Fruit fly (Drosophila melanogaster) whole organism, embryonic: Measurements from ENCODE around the gene ich.

Source experiments
- Aef1 ChIP-seq: fragments of 200-800 bp; sonication (Bioruptor generic); IDR thresholded peaks from 3 replicates; pipeline ENCODE4 v1.3.6; 2022; ENCODE audit warnings: missing biosample characterization, missing genetic modification characterization
- BEAF-32 ChIP-seq: fragments of 200-800 bp; sonication (Bioruptor generic); optimal IDR thresholded peaks from 3 replicates; lab custom pipeline; 2017; ENCODE audit warnings: missing biosample characterization, missing genetic modification characterization, mild to moderate bottlenecking, moderate library complexity, missing genetic modification reagents
- BtbVII ChIP-seq: fragments of 200-800 bp; sonication (Bioruptor generic); optimal IDR thresholded peaks from 3 replicates; lab custom pipeline; 2017; ENCODE audit warnings: missing biosample characterization, mild to moderate bottlenecking, missing genetic modification characterization
- CG11696 ChIP-seq: fragments of 200-800 bp; sonication (Bioruptor generic); IDR thresholded peaks from 2 replicates; pipeline ENCODE4 v1.3.6; 2022; ENCODE audit warnings: missing biosample characterization, missing genetic modification characterization
- CG11723 ChIP-seq: fragments of 200-800 bp; sonication (Bioruptor generic); optimal IDR thresholded peaks from 2 replicates; lab custom pipeline; 2017; ENCODE audit warnings: missing biosample characterization, mild to moderate bottlenecking, missing genetic modification characterization
- CG12659 ChIP-seq: fragments of 200-800 bp; sonication (Bioruptor generic); optimal IDR thresholded peaks from 3 replicates; lab custom pipeline; 2017; ENCODE audit warnings: mild to moderate bottlenecking, missing biosample characterization, missing genetic modification reagents, missing genetic modification characterization
- CG12744 ChIP-seq: fragments of 200-800 bp; sonication (Bioruptor generic); optimal IDR thresholded peaks from 2 replicates; lab custom pipeline; 2016; ENCODE audit warnings: missing biosample characterization, missing genetic modification characterization
- CG13287 ChIP-seq: fragments of 200-800 bp; sonication (Bioruptor generic); IDR thresholded peaks from 2 replicates; pipeline ENCODE4 v1.3.6; 2022; ENCODE audit warnings: missing biosample characterization, missing genetic modification characterization; ENCODE audit not compliant: partially characterized antibody
- CG17912 ChIP-seq: fragments of 200-800 bp; sonication (Bioruptor generic); optimal IDR thresholded peaks from 2 replicates; lab custom pipeline; 2018; ENCODE audit warnings: missing biosample characterization, mild to moderate bottlenecking, missing genetic modification characterization
- CG18619 ChIP-seq: fragments of 200-800 bp; sonication (Bioruptor generic); optimal IDR thresholded peaks from 3 replicates; lab custom pipeline; 2017; ENCODE audit warnings: missing biosample characterization, mild to moderate bottlenecking, missing genetic modification characterization
- CG2116 ChIP-seq: fragments of 200-800 bp; sonication (Bioruptor generic); optimal IDR thresholded peaks from 3 replicates; lab custom pipeline; 2018; ENCODE audit warnings: missing biosample characterization, mild to moderate bottlenecking, missing genetic modification characterization
- CG2129 ChIP-seq: fragments of 200-800 bp; sonication (Bioruptor generic); IDR thresholded peaks from 2 replicates; pipeline ENCODE4 v1.3.6; 2022; ENCODE audit warnings: missing biosample characterization, missing genetic modification characterization; ENCODE audit not compliant: partially characterized antibody
- CG2202 ChIP-seq: fragments of 200-800 bp; sonication (Bioruptor generic); optimal IDR thresholded peaks from 2 replicates; lab custom pipeline; 2018; ENCODE audit warnings: missing biosample characterization, mild to moderate bottlenecking, missing genetic modification characterization
- CG2712 ChIP-seq: fragments of 200-800 bp; optimal IDR thresholded peaks from 3 replicates; lab custom pipeline; 2019; ENCODE audit warnings: missing biosample characterization, mild to moderate bottlenecking, missing genetic modification characterization, moderate library complexity
- CG3838 ChIP-seq: fragments of 200-800 bp; sonication (Bioruptor generic); optimal IDR thresholded peaks from 3 replicates; lab custom pipeline; 2016; ENCODE audit warnings: missing biosample characterization, missing genetic modification characterization
- CG42726 ChIP-seq: fragments of 200-800 bp; sonication (Bioruptor generic); IDR thresholded peaks from 2 replicates; pipeline ENCODE4 v1.3.6; 2022; ENCODE audit warnings: missing biosample characterization, missing genetic modification characterization; ENCODE audit not compliant: partially characterized antibody
- CG4328 ChIP-seq: fragments of 200-800 bp; sonication (Bioruptor generic); optimal IDR thresholded peaks from 3 replicates; lab custom pipeline; 2017; ENCODE audit warnings: missing biosample characterization, missing genetic modification reagents, missing genetic modification characterization
- CG4404 ChIP-seq: fragments of 200-800 bp; sonication (Bioruptor generic); IDR thresholded peaks from 2 replicates; pipeline ENCODE4 v1.3.6; 2022; ENCODE audit warnings: missing biosample characterization, missing genetic modification characterization
- CG4707 ChIP-seq: fragments of 200-800 bp; sonication (Bioruptor generic); optimal IDR thresholded peaks from 2 replicates; lab custom pipeline; 2018; ENCODE audit warnings: missing biosample characterization, mild to moderate bottlenecking, missing genetic modification characterization, moderate library complexity
- Dek ChIP-seq: fragments of 200-800 bp; sonication (Bioruptor generic); optimal IDR thresholded peaks from 3 replicates; lab custom pipeline; 2019; ENCODE audit warnings: missing biosample characterization, mild to moderate bottlenecking, missing genetic modification characterization, moderate library complexity
- Doc3 ChIP-seq: fragments of 200-800 bp; sonication (Bioruptor generic); IDR thresholded peaks from 3 replicates; pipeline ENCODE4 v1.3.6; 2022; ENCODE audit warnings: missing biosample characterization, missing genetic modification characterization; ENCODE audit not compliant: partially characterized antibody
- Gsc ChIP-seq: fragments of 200-800 bp; sonication (Bioruptor generic); IDR thresholded peaks from 2 replicates; pipeline ENCODE4 v1.3.6; 2022; ENCODE audit warnings: missing biosample characterization, missing genetic modification characterization
- HLH4C ChIP-seq: fragments of 200-800 bp; sonication (Bioruptor generic); IDR thresholded peaks from 3 replicates; pipeline ENCODE4 v1.3.6; 2022; ENCODE audit warnings: missing biosample characterization, missing genetic modification characterization; ENCODE audit not compliant: partially characterized antibody
- HmgZ ChIP-seq: fragments of 200-800 bp; sonication (Bioruptor generic); optimal IDR thresholded peaks from 2 replicates; lab custom pipeline; 2018; ENCODE audit warnings: missing biosample characterization, mild to moderate bottlenecking, missing genetic modification characterization
- Mad ChIP-seq: fragments of 200-800 bp; sonication (Bioruptor generic); optimal IDR thresholded peaks from 2 replicates; lab custom pipeline; 2016; ENCODE audit warnings: missing biosample characterization, missing genetic modification characterization
- Mrtf ChIP-seq: fragments of 200-800 bp; sonication (Bioruptor generic); IDR thresholded peaks from 3 replicates; pipeline ENCODE4 v1.3.6; 2022; ENCODE audit warnings: missing biosample characterization, missing genetic modification characterization
- Nf-YB ChIP-seq: fragments of 200-800 bp; sonication (Bioruptor generic); optimal IDR thresholded peaks from 3 replicates; lab custom pipeline; 2019; ENCODE audit warnings: missing biosample characterization, mild to moderate bottlenecking, missing genetic modification characterization, moderate library complexity
- Opbp ChIP-seq: fragments of 200-800 bp; sonication (Bioruptor generic); IDR thresholded peaks from 3 replicates; pipeline ENCODE4 v1.3.6; 2022; ENCODE audit warnings: missing biosample characterization, missing genetic modification characterization; ENCODE audit not compliant: partially characterized antibody
- Poxn ChIP-seq: fragments of 200-800 bp; sonication (Bioruptor generic); IDR thresholded peaks from 2 replicates; pipeline ENCODE4 v1.3.6; 2022; ENCODE audit warnings: missing biosample characterization, missing genetic modification characterization
- Tbp ChIP-seq: fragments of >200 bp; optimal IDR thresholded peaks from 2 replicates; lab custom pipeline; 2018; ENCODE audit warnings: missing biosample characterization, missing genetic modification characterization
- ato ChIP-seq: fragments of 200-800 bp; sonication (Bioruptor generic); IDR thresholded peaks from 2 replicates; pipeline ENCODE4 v1.3.6; 2022; ENCODE audit warnings: missing biosample characterization, missing genetic modification characterization; ENCODE audit not compliant: partially characterized antibody
- bbx ChIP-seq: fragments of 200-800 bp; sonication (Bioruptor generic); IDR thresholded peaks from 2 replicates; pipeline ENCODE4 v1.3.6; 2022; ENCODE audit warnings: missing biosample characterization, missing genetic modification characterization; ENCODE audit not compliant: partially characterized antibody
- chinmo ChIP-seq: fragments of 200-800 bp; sonication (Bioruptor generic); IDR thresholded peaks from 4 replicates; pipeline ENCODE4 v1.3.6; 2022; ENCODE audit warnings: missing biosample characterization, missing genetic modification characterization; ENCODE audit not compliant: partially characterized antibody
- crol ChIP-seq: fragments of 200-800 bp; sonication (Bioruptor generic); IDR thresholded peaks from 2 replicates; pipeline ENCODE4 v1.3.6; 2022; ENCODE audit warnings: missing biosample characterization, missing genetic modification characterization
- da ChIP-seq: fragments of 200-800 bp; sonication (Bioruptor generic); optimal IDR thresholded peaks from 2 replicates; lab custom pipeline; 2016; ENCODE audit warnings: missing biosample characterization, missing genetic modification characterization
- dan ChIP-seq: fragments of 200-800 bp; sonication (Bioruptor generic); IDR thresholded peaks from 2 replicates; pipeline ENCODE4 v1.3.6; 2022; ENCODE audit warnings: missing biosample characterization, missing genetic modification characterization
- gce ChIP-seq: fragments of 200-800 bp; sonication (Bioruptor generic); IDR thresholded peaks from 3 replicates; pipeline ENCODE4 v1.3.6; 2022; ENCODE audit warnings: missing biosample characterization, missing genetic modification characterization
- gem ChIP-seq: fragments of 200-800 bp; sonication (Bioruptor generic); optimal IDR thresholded peaks from 2 replicates; lab custom pipeline; 2019; ENCODE audit warnings: missing biosample characterization, mild to moderate bottlenecking, missing genetic modification characterization, moderate library complexity
- hbn ChIP-seq: fragments of 200-800 bp; sonication (Bioruptor generic); IDR thresholded peaks from 2 replicates; pipeline ENCODE4 v1.3.6; 2022; ENCODE audit warnings: missing biosample characterization, missing genetic modification characterization; ENCODE audit not compliant: partially characterized antibody
- jumu ChIP-seq: fragments of 200-800 bp; sonication (Bioruptor generic); optimal IDR thresholded peaks from 3 replicates; lab custom pipeline; 2016; ENCODE audit warnings: missing biosample characterization, missing genetic modification characterization
- phol ChIP-seq: fragments of 200-800 bp; sonication (Bioruptor generic); optimal IDR thresholded peaks from 3 replicates; lab custom pipeline; 2018; ENCODE audit warnings: missing biosample characterization, mild to moderate bottlenecking, missing genetic modification characterization, moderate library complexity
- pros ChIP-seq: fragments of 200-800 bp; sonication (Bioruptor generic); optimal IDR thresholded peaks from 3 replicates; lab custom pipeline; 2019; ENCODE audit warnings: missing biosample characterization, mild to moderate bottlenecking, missing genetic modification characterization, moderate library complexity
- slou ChIP-seq: fragments of 200-800 bp; sonication (Bioruptor generic); optimal IDR thresholded peaks from 3 replicates; lab custom pipeline; 2016; ENCODE audit warnings: missing biosample characterization, missing genetic modification characterization
- sqz ChIP-seq: fragments of 200-800 bp; sonication (Bioruptor generic); optimal IDR thresholded peaks from 3 replicates; lab custom pipeline; 2018; ENCODE audit warnings: missing biosample characterization, mild to moderate bottlenecking, missing genetic modification characterization
- stc ChIP-seq: fragments of 200-800 bp; sonication (Bioruptor generic); IDR thresholded peaks from 2 replicates; pipeline ENCODE4 v1.3.6; 2022; ENCODE audit warnings: missing biosample characterization, missing genetic modification characterization
- tx ChIP-seq: fragments of 200-800 bp; sonication (Bioruptor generic); optimal IDR thresholded peaks from 2 replicates; lab custom pipeline; 2016; ENCODE audit warnings: missing biosample characterization, missing genetic modification characterization
- vnd ChIP-seq: fragments of 200-800 bp; sonication (Bioruptor generic); IDR thresholded peaks from 3 replicates; pipeline ENCODE4 v1.3.6; 2022; ENCODE audit warnings: missing biosample characterization, missing genetic modification characterization; ENCODE audit not compliant: partially characterized antibody
- zen2 ChIP-seq: fragments of 200-800 bp; sonication (Bioruptor generic); IDR thresholded peaks from 3 replicates; pipeline ENCODE4 v1.3.6; 2022; ENCODE audit warnings: missing biosample characterization, missing genetic modification characterization; ENCODE audit not compliant: partially characterized antibody

Gene ich

DNA sequence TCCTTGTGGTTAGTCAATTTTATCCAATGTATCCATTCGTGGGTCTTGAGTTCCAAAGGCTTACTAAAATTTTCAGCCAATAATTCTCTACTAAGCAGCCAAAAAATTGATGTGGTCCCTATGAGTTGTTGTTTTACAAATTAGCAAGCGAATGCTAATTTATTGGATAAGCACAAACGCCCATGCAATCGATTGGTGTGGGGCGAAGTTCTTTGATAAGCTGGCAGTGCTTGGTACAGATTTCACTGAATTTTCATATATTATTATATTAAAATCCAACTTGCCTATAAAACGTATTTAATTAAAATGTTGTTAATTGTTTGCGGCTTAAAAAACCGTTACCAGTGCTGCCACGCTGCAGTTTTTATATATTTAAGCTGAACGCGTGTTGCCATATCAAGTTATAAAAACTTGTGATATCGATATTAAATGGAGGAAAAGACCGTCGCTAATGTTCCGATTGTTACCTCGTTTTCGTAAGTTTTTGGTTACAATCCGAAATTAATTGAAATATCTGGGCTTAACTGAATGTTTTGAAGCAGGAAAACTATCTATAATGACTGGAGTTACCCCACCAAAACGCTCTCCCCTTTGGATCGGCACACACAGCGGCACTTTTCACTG lies 40.9 kb upstream of the ich start, which contains the start of the genes CG31100 and CG11980 (continued):
- TF ChIP-seq CG13287, result peak; percentile 89
- TF ChIP-seq sqz (GFP tag; lab: Kevin White, UChicago), result no peak
- TF ChIP-seq slou, result no peak
- no peak for TF ChIP-seq tx (GFP tag; lab: Kevin White, UChicago)
- TF ChIP-seq vnd, result peak; percentile 42; the same call in 1 of the 3 replicates
- TF ChIP-seq CG2712 (tag; lab: Kevin White, UChicago), result peak; percentile 46
- peak; percentile 62 for TF ChIP-seq CG2116 (GFP tag; lab: Kevin White, UChicago)
- no peak for TF ChIP-seq stc (GFP tag; lab: Robert Waterston, UW)
- peak; percentile 61 for TF ChIP-seq CG42726 (GFP tag; lab: Robert Waterston, UW)
- TF ChIP-seq CG4707 (GFP tag; lab: Kevin White, UChicago), result no peak
- TF ChIP-seq Poxn (GFP tag; lab: Robert Waterston, UW), result no peak
- TF ChIP-seq Gsc (GFP tag; lab: Robert Waterston, UW), result no peak
- 0 out of 4 replicates have a peak, but pooled peaks have one; percentile 30 for TF ChIP-seq chinmo (GFP tag; lab: Robert Waterston, UW)
- peak; percentile 56 for TF ChIP-seq HmgZ (tag; lab: Kevin White, UChicago)
- TF ChIP-seq Tbp (GFP tag; lab: Kevin White, UChicago), result no peak
- TF ChIP-seq CG18619 (GFP tag; lab: Kevin White, UChicago), result no peak
- peak; percentile 49; the same call in 2 of the 3 replicates for TF ChIP-seq HLH4C (GFP tag; lab: Robert Waterston, UW)
- TF ChIP-seq CG2202, result no peak
- no peak for TF ChIP-seq Dek (tag; lab: Kevin White, UChicago)
- TF ChIP-seq Mrtf (GFP tag; lab: Robert Waterston, UW), result no peak
- TF ChIP-seq CG3838 (GFP tag; lab: Kevin White, UChicago), result no peak
- TF ChIP-seq BtbVII (GFP tag; lab: Kevin White, UChicago), result no peak
- peak; percentile 94 for TF ChIP-seq phol (tag; lab: Kevin White, UChicago)
- no peak for TF ChIP-seq jumu (GFP tag; lab: Kevin White, UChicago)
- TF ChIP-seq ato (GFP tag; lab: Robert Waterston, UW), result 0 out of 2 replicates have a peak, but pooled peaks have one; percentile 39
- TF ChIP-seq CG4328, result no peak
- TF ChIP-seq Mad (GFP tag; lab: Kevin White, UChicago), result no peak
- peak; percentile 80 for TF ChIP-seq Opbp (GFP tag; lab: Robert Waterston, UW)
- TF ChIP-seq da, result no peak
- no peak for TF ChIP-seq gem (tag; lab: Kevin White, UChicago)
- TF ChIP-seq pros, result no peak
- no peak for TF ChIP-seq crol (GFP tag; lab: Robert Waterston, UW)
- no peak for TF ChIP-seq CG12744
- peak; percentile 86 for TF ChIP-seq BEAF-32
- peak; percentile 65; the same call in 1 of the 3 replicates for TF ChIP-seq Doc3
- TF ChIP-seq CG11723 (GFP tag; lab: Kevin White, UChicago), result no peak
- no peak for TF ChIP-seq dan (GFP tag; lab: Robert Waterston, UW)
- no peak for TF ChIP-seq Nf-YB (GFP tag; lab: Kevin White, UChicago)
- TF ChIP-seq CG12659 (GFP tag; lab: Kevin White, UChicago), result peak; percentile 61
- TF ChIP-seq CG17912, result no peak
- TF ChIP-seq CG2129 (GFP tag; lab: Robert Waterston, UW), result peak; percentile 45; the same call in 1 of the 2 replicates
- peak; percentile 75 for TF ChIP-seq bbx (GFP tag; lab: Robert Waterston, UW)
- TF ChIP-seq Aef1 (GFP tag; lab: Robert Waterston, UW), result no peak
- no peak for TF ChIP-seq gce (GFP tag; lab: Robert Waterston, UW)
- TF ChIP-seq CG11696 (GFP tag; lab: Robert Waterston, UW), result no peak
- peak; percentile 55; the same call in 2 of the 3 replicates for TF ChIP-seq zen2 (GFP tag; lab: Robert Waterston, UW)
- TF ChIP-seq CG4404, result no peak
- TF ChIP-seq hbn (GFP tag; lab: Robert Waterston, UW), result peak; percentile 73
